Fruit fly (Drosophila melanogaster) whole organism, embryonic: ENCODE data around the gene CG3764.

Experiments
- ATbp ChIP-seq: fragments of 200-800 bp; sonication (Bioruptor generic); optimal IDR thresholded peaks from 2 replicates; lab custom pipeline; 2017; ENCODE audit warnings: missing biosample characterization, mild to moderate bottlenecking, missing genetic modification characterization, missing genetic modification reagents
- Atf6 ChIP-seq: fragments of 200-800 bp; sonication (Bioruptor generic); IDR thresholded peaks from 2 replicates; pipeline ENCODE4 v1.3.6; 2022; ENCODE audit warnings: missing biosample characterization, missing genetic modification characterization
- CG10267 ChIP-seq: fragments of 200-800 bp; sonication (Bioruptor generic); optimal IDR thresholded peaks from 2 replicates; lab custom pipeline; 2018; ENCODE audit warnings: missing biosample characterization, mild to moderate bottlenecking, missing genetic modification characterization, moderate library complexity
- CG10979 ChIP-seq: fragments of 200-800 bp; sonication (Bioruptor generic); optimal IDR thresholded peaks from 2 replicates; lab custom pipeline; 2018; ENCODE audit warnings: missing biosample characterization, mild to moderate bottlenecking, missing genetic modification characterization, moderate library complexity
- CG12071 ChIP-seq: fragments of 200-800 bp; sonication (Bioruptor generic); optimal IDR thresholded peaks from 3 replicates; lab custom pipeline; 2018; ENCODE audit warnings: missing biosample characterization, mild to moderate bottlenecking, missing genetic modification characterization
- CG12236 ChIP-seq: fragments of 200-800 bp; sonication (Bioruptor generic); optimal IDR thresholded peaks from 2 replicates; lab custom pipeline; 2016; ENCODE audit warnings: missing biosample characterization, missing genetic modification characterization
- CG14014 ChIP-seq: fragments of 200-800 bp; sonication (Bioruptor generic); IDR thresholded peaks from 2 replicates; pipeline ENCODE4 v1.3.6; 2022; ENCODE audit warnings: missing biosample characterization, missing genetic modification characterization
- CG14860 ChIP-seq: fragments of 200-800 bp; sonication (Bioruptor generic); IDR thresholded peaks from 3 replicates; pipeline ENCODE4 v1.3.6; 2022; ENCODE audit warnings: missing biosample characterization, missing genetic modification characterization; ENCODE audit not compliant: partially characterized antibody
- CG15514 ChIP-seq: fragments of 200-800 bp; sonication (Bioruptor generic); optimal IDR thresholded peaks from 3 replicates; lab custom pipeline; 2017; ENCODE audit warnings: missing biosample characterization, missing genetic modification characterization, mild to moderate bottlenecking, moderate library complexity, missing genetic modification reagents
- CG16813 ChIP-seq: fragments of 200-800 bp; sonication (Bioruptor generic); IDR thresholded peaks from 3 replicates; pipeline ENCODE4 v1.3.6; 2022; ENCODE audit warnings: missing biosample characterization, missing genetic modification characterization; ENCODE audit not compliant: partially characterized antibody
- CG18764 ChIP-seq: fragments of 200-800 bp; sonication (Bioruptor generic); optimal IDR thresholded peaks from 3 replicates; lab custom pipeline; 2016; ENCODE audit warnings: missing biosample characterization, missing genetic modification characterization
- CG2129 ChIP-seq: fragments of 200-800 bp; sonication (Bioruptor generic); IDR thresholded peaks from 2 replicates; pipeline ENCODE4 v1.3.6; 2022; ENCODE audit warnings: missing biosample characterization, missing genetic modification characterization; ENCODE audit not compliant: partially characterized antibody
- CG2712 ChIP-seq: fragments of 200-800 bp; optimal IDR thresholded peaks from 3 replicates; lab custom pipeline; 2019; ENCODE audit warnings: missing biosample characterization, mild to moderate bottlenecking, missing genetic modification characterization, moderate library complexity
- CG32532 ChIP-seq: fragments of 200-800 bp; sonication (Bioruptor generic); IDR thresholded peaks from 2 replicates; pipeline ENCODE4 v1.3.6; 2022; ENCODE audit warnings: missing biosample characterization, missing genetic modification characterization
- CG3838 ChIP-seq: fragments of 200-800 bp; sonication (Bioruptor generic); optimal IDR thresholded peaks from 3 replicates; lab custom pipeline; 2016; ENCODE audit warnings: missing biosample characterization, missing genetic modification characterization
- CG42726 ChIP-seq: fragments of 200-800 bp; sonication (Bioruptor generic); IDR thresholded peaks from 2 replicates; pipeline ENCODE4 v1.3.6; 2022; ENCODE audit warnings: missing biosample characterization, missing genetic modification characterization; ENCODE audit not compliant: partially characterized antibody
- CG43689 ChIP-seq: fragments of 200-800 bp; sonication (Bioruptor generic); IDR thresholded peaks from 2 replicates; pipeline ENCODE4 v1.3.6; 2022; ENCODE audit warnings: missing biosample characterization, missing genetic modification characterization
- CG4854 ChIP-seq: fragments of 200-800 bp; sonication (Bioruptor generic); optimal IDR thresholded peaks from 2 replicates; lab custom pipeline; 2016; ENCODE audit warnings: missing biosample characterization, missing genetic modification characterization, inconsistent platforms
- CG5180 ChIP-seq: fragments of 200-800 bp; sonication (Bioruptor generic); optimal IDR thresholded peaks from 3 replicates; lab custom pipeline; 2017; ENCODE audit warnings: missing biosample characterization, missing genetic modification characterization, mild to moderate bottlenecking, moderate library complexity, missing genetic modification reagents
- CG5245 ChIP-seq: fragments of 200-800 bp; sonication (Bioruptor generic); optimal IDR thresholded peaks from 3 replicates; lab custom pipeline; 2016; ENCODE audit warnings: missing biosample characterization, missing genetic modification characterization
- CG6683 ChIP-seq: fragments of 200-800 bp; sonication (Bioruptor generic); optimal IDR thresholded peaks from 2 replicates; lab custom pipeline; 2017; ENCODE audit warnings: missing biosample characterization, mild to moderate bottlenecking, missing genetic modification characterization, missing genetic modification reagents
- CG8290 ChIP-seq, 3 experiments: fragments of 200-800 bp; sonication (Bioruptor generic); optimal IDR thresholded peaks; 2 replicates each; lab custom pipeline; 2016 to 2019; ENCODE audit warnings: missing biosample characterization in 3 of 3, missing genetic modification characterization in 3 of 3, mild to moderate bottlenecking in 2 of 3, moderate library complexity in 1 of 3
- Dp ChIP-seq: fragments of 200-800 bp; sonication (Bioruptor generic); optimal IDR thresholded peaks from 2 replicates; lab custom pipeline; 2018; ENCODE audit warnings: missing biosample characterization, mild to moderate bottlenecking, missing genetic modification characterization, moderate library complexity
- Eip74EF ChIP-seq, 2 experiments: fragments of 200-800 bp in 1 of 2; fragments of >200 bp in 1 of 2; sonication (Bioruptor generic) in 1 of 2; optimal IDR thresholded peaks; 2 replicates each; lab custom pipeline; 2017 to 2019; ENCODE audit warnings: missing biosample characterization in 2 of 2, missing genetic modification characterization in 2 of 2, mild to moderate bottlenecking in 1 of 2, moderate library complexity in 1 of 2
- PHDP ChIP-seq: fragments of 200-800 bp; sonication (Bioruptor generic); optimal IDR thresholded peaks from 3 replicates; lab custom pipeline; 2018; ENCODE audit warnings: missing biosample characterization, mild to moderate bottlenecking, missing genetic modification characterization, moderate library complexity
- Pdp1 ChIP-seq, 2 experiments: fragments of 200-800 bp; sonication (Bioruptor generic); optimal IDR thresholded peaks; 3 replicates each; lab custom pipeline; 2016; ENCODE audit warnings: missing biosample characterization in 2 of 2, missing genetic modification characterization in 2 of 2, mild to moderate bottlenecking in 1 of 2, moderate library complexity in 1 of 2
- Rx ChIP-seq: fragments of 200-800 bp; sonication (Bioruptor generic); IDR thresholded peaks from 2 replicates; pipeline ENCODE4 v1.3.6; 2022; ENCODE audit warnings: missing biosample characterization, missing genetic modification characterization
- Scr ChIP-seq: fragments of 200-800 bp; sonication (Bioruptor generic); IDR thresholded peaks from 2 replicates; pipeline ENCODE4 v1.3.6; 2022; ENCODE audit warnings: missing biosample characterization, missing genetic modification characterization; ENCODE audit not compliant: partially characterized antibody
- Sry-β ChIP-seq: fragments of 200-800 bp; sonication (Bioruptor generic); optimal IDR thresholded peaks from 2 replicates; lab custom pipeline; 2018; ENCODE audit warnings: missing biosample characterization, mild to moderate bottlenecking, missing genetic modification characterization, moderate library complexity
- Sry-δ ChIP-seq: fragments of 200-800 bp; sonication (Bioruptor generic); optimal IDR thresholded peaks from 2 replicates; lab custom pipeline; 2016; ENCODE audit warnings: missing biosample characterization, missing genetic modification characterization
- TFAM ChIP-seq: fragments of 200-800 bp; sonication (Bioruptor generic); optimal IDR thresholded peaks from 2 replicates; lab custom pipeline; 2017; ENCODE audit warnings: missing biosample characterization, missing genetic modification characterization, inconsistent platforms
- Xrp1 ChIP-seq: fragments of 200-800 bp; sonication (Bioruptor generic); IDR thresholded peaks from 2 replicates; pipeline ENCODE4 v1.3.6; 2022; ENCODE audit warnings: missing biosample characterization, missing genetic modification characterization
- abd-A ChIP-seq: fragments of 200-800 bp; sonication (Bioruptor generic); optimal IDR thresholded peaks from 3 replicates; lab custom pipeline; 2019; ENCODE audit warnings: missing biosample characterization, mild to moderate bottlenecking, missing genetic modification characterization, moderate library complexity
- ase ChIP-seq: fragments of 200-800 bp; sonication (Bioruptor generic); IDR thresholded peaks from 3 replicates; pipeline ENCODE4 v1.3.6; 2022; ENCODE audit warnings: missing biosample characterization, missing genetic modification characterization
- ato ChIP-seq: fragments of 200-800 bp; sonication (Bioruptor generic); IDR thresholded peaks from 2 replicates; pipeline ENCODE4 v1.3.6; 2022; ENCODE audit warnings: missing biosample characterization, missing genetic modification characterization; ENCODE audit not compliant: partially characterized antibody
- dysf ChIP-seq: fragments of 200-800 bp; sonication (Bioruptor generic); IDR thresholded peaks from 3 replicates; pipeline ENCODE4 v1.3.6; 2022; ENCODE audit warnings: missing biosample characterization, missing genetic modification characterization
- fd102C ChIP-seq: fragments of 200-800 bp; sonication (Bioruptor generic); optimal IDR thresholded peaks from 2 replicates; lab custom pipeline; 2018; ENCODE audit warnings: missing biosample characterization, mild to moderate bottlenecking, missing genetic modification characterization, moderate library complexity
- hbn ChIP-seq: fragments of 200-800 bp; sonication (Bioruptor generic); IDR thresholded peaks from 2 replicates; pipeline ENCODE4 v1.3.6; 2022; ENCODE audit warnings: missing biosample characterization, missing genetic modification characterization; ENCODE audit not compliant: partially characterized antibody
- inv ChIP-seq: fragments of 200-800 bp; sonication (Bioruptor generic); IDR thresholded peaks from 2 replicates; pipeline ENCODE4 v1.3.6; 2022; ENCODE audit warnings: missing biosample characterization, missing genetic modification characterization; ENCODE audit not compliant: partially characterized antibody
- onecut ChIP-seq: fragments of 200-800 bp; sonication (Bioruptor generic); IDR thresholded peaks from 2 replicates; pipeline ENCODE4 v1.3.6; 2022; ENCODE audit warnings: missing biosample characterization, missing genetic modification characterization
- pros ChIP-seq: fragments of 200-800 bp; sonication (Bioruptor generic); optimal IDR thresholded peaks from 3 replicates; lab custom pipeline; 2019; ENCODE audit warnings: missing biosample characterization, mild to moderate bottlenecking, missing genetic modification characterization, moderate library complexity
- pzg ChIP-seq: fragments of 200-800 bp; sonication (Bioruptor generic); optimal IDR thresholded peaks from 3 replicates; lab custom pipeline; 2018; ENCODE audit warnings: missing biosample characterization, mild to moderate bottlenecking, missing genetic modification characterization, moderate library complexity
- so ChIP-seq: fragments of 200-800 bp; sonication (Bioruptor generic); IDR thresholded peaks from 3 replicates; pipeline ENCODE4 v1.3.6; 2022; ENCODE audit warnings: missing biosample characterization, missing genetic modification characterization
- stwl ChIP-seq: fragments of 200-800 bp; sonication (Bioruptor generic); optimal IDR thresholded peaks from 3 replicates; lab custom pipeline; 2018; ENCODE audit warnings: missing biosample characterization, mild to moderate bottlenecking, missing genetic modification characterization, moderate library complexity
- tna ChIP-seq: fragments of 200-800 bp; sonication (Bioruptor generic); IDR thresholded peaks from 2 replicates; pipeline ENCODE4 v1.3.6; 2022; ENCODE audit warnings: missing biosample characterization, missing genetic modification characterization; ENCODE audit not compliant: partially characterized antibody
- trem ChIP-seq: fragments of 200-800 bp; optimal IDR thresholded peaks from 3 replicates; lab custom pipeline; 2019; ENCODE audit warnings: missing biosample characterization, mild to moderate bottlenecking, missing genetic modification characterization, moderate library complexity
- unc-4 ChIP-seq: fragments of 200-800 bp; sonication (Bioruptor generic); IDR thresholded peaks from 2 replicates; pipeline ENCODE4 v1.3.6; 2022; ENCODE audit warnings: missing biosample characterization, missing genetic modification characterization; ENCODE audit not compliant: partially characterized antibody

The CG3764 gene

dm6 chr3L:17055467-17055877 is 43.1 kb upstream of the CG3764 start, which contains the start of gene CG7724 (continued):
- TF ChIP-seq CG16813 (GFP tag; lab: Robert Waterston, UW) (peak; percentile 67), dysf (no peak), ase (GFP tag; lab: Robert Waterston, UW) (peak; percentile 16; the same call in 1 of the 3 replicates), CG43689 (GFP tag; lab: Robert Waterston, UW) (no peak), unc-4 (GFP tag; lab: Robert Waterston, UW) (peak; percentile 63), Rx (no peak), hbn (GFP tag; lab: Robert Waterston, UW) (peak; percentile 74), ato (GFP tag; lab: Robert Waterston, UW) (peak; percentile 87), Pdp1 (GFP tag; optimal IDR thresholded peaks at IDR 0.05; lab: Kevin White, UChicago) (peak in 1 of 2 experiments; percentile 22), CG2129 (GFP tag; lab: Robert Waterston, UW) (0 out of 2 replicates have a peak, but pooled peaks have one; percentile 31), CG10267 (tag; lab: Kevin White, UChicago) (no peak), Dp (GFP tag; lab: Kevin White, UChicago) (peak; percentile 87), CG18764 (GFP tag; lab: Kevin White, UChicago) (no peak), stwl (peak; percentile 72), CG12071 (GFP tag; lab: Kevin White, UChicago) (peak; percentile 2), CG15514 (GFP tag; lab: Kevin White, UChicago) (peak; percentile 42), CG32532 (GFP tag; lab: Robert Waterston, UW) (0 out of 2 replicates have a peak, but pooled peaks have one; percentile 21), fd102C (no peak), Xrp1 (GFP tag; lab: Robert Waterston, UW) (0 out of 2 replicates have a peak, but pooled peaks have one; percentile 6), CG14860 (GFP tag; lab: Robert Waterston, UW) (peak; percentile 88), Scr (GFP tag; lab: Robert Waterston, UW) (peak; percentile 73), so (GFP tag; lab: Robert Waterston, UW) (no peak), Sry-β (GFP tag; lab: Kevin White, UChicago) (no peak), CG5180 (GFP tag; lab: Kevin White, UChicago) (peak; percentile 1), CG42726 (GFP tag; lab: Robert Waterston, UW) (peak; percentile 33; the same call in 1 of the 2 replicates), ATbp (GFP tag; lab: Kevin White, UChicago) (no peak), pros (GFP tag; lab: Kevin White, UChicago) (no peak), Eip74EF (GFP tag; optimal IDR thresholded peaks at IDR 0.05; lab: Kevin White, UChicago) (peak in 1 of 2 experiments; percentile 45), CG5245 (GFP tag; lab: Kevin White, UChicago) (no peak), onecut (GFP tag; lab: Robert Waterston, UW) (no peak), CG14014 (GFP tag; lab: Robert Waterston, UW) (no peak), pzg (peak; percentile 31), tna (GFP tag; lab: Robert Waterston, UW) (peak; percentile 94), CG10979 (tag; lab: Kevin White, UChicago) (no peak), Sry-δ (GFP tag; lab: Kevin White, UChicago) (peak; percentile 46), CG3838 (GFP tag; lab: Kevin White, UChicago) (no peak), CG6683 (GFP tag; lab: Kevin White, UChicago) (no peak), CG8290 (GFP tag; optimal IDR thresholded peaks at IDR 0.05; lab: Kevin White, UChicago) (no peak), CG8290 (tag; optimal IDR thresholded peaks at IDR 0.05; lab: Kevin White, UChicago) (peak in 1 of 2 experiments; percentile 27), CG12236 (GFP tag; lab: Kevin White, UChicago) (no peak), abd-A (tag; lab: Kevin White, UChicago) (peak; percentile 52), inv (peak; percentile 43), PHDP (peak; percentile 39), TFAM (GFP tag; lab: Kevin White, UChicago) (no peak), Atf6 (GFP tag; lab: Robert Waterston, UW) (peak; percentile 38; the same call in 1 of the 2 replicates), CG4854 (GFP tag; lab: Kevin White, UChicago) (no peak), CG2712 (peak; percentile 15), trem (tag; lab: Kevin White, UChicago) (peak; percentile 18)
